Worm (Caenorhabditis elegans) whole organism, L1 larva: ENCODE measurements around the gene K02E7.7.

Experiments used
- ceh-88 ChIP-seq: fragments of 200-800 bp; sonication (Bioruptor generic); IDR thresholded peaks from 2 replicates; pipeline ENCODE4 v1.3.6; 2022; ENCODE audit warnings: missing genetic modification characterization, missing compliant biosample characterization
- jun-1 ChIP-seq: fragments of 150-350 bp; optimal IDR thresholded peaks from 2 replicates; lab custom pipeline; 2014; ENCODE audit warnings: missing biosample characterization, missing genetic modification reagents, missing genetic modification characterization
- nhr-11 ChIP-seq: fragments of 150-350 bp; optimal IDR thresholded peaks from 2 replicates; lab custom pipeline; 2014; ENCODE audit warnings: missing biosample characterization, missing genetic modification characterization
- nhr-237 ChIP-seq: fragments of 150-350 bp; optimal IDR thresholded peaks from 2 replicates; lab custom pipeline; 2014; ENCODE audit warnings: missing biosample characterization, missing genetic modification characterization
- snpc-4 ChIP-seq: fragments of 150-350 bp; optimal IDR thresholded peaks from 2 replicates; lab custom pipeline; 2014; ENCODE audit warnings: missing biosample characterization, missing genetic modification characterization
- unc-62 ChIP-seq: fragments of 150-350 bp; optimal IDR thresholded peaks from 2 replicates; lab custom pipeline; 2014; ENCODE audit warnings: missing biosample characterization, missing genetic modification reagents, missing genetic modification characterization

ce11 chrII:1105291-1105690, 50.5 kb downstream of the K02E7.7 start:
- TF ChIP-seq ceh-88 (GFP tag; lab: Robert Waterston, UW) (no peak), nhr-11 (tag; lab: Kevin White, UChicago) (no peak), nhr-237 (tag; lab: Kevin White, UChicago) (no peak), unc-62 (GFP tag; lab: Kevin White, UChicago) (no peak), jun-1 (tag; lab: Kevin White, UChicago) (no peak), snpc-4 (tag; lab: Kevin White, UChicago) (no peak)
